Fruit fly (Drosophila melanogaster) whole organism, embryonic: ENCODE results near the gene CG6216.
A peak's percentile ranks its signal among the peaks of the same experiment; 100 is the strongest.

ENCODE experiments used
- Antp ChIP-seq: fragments of 200-800 bp; sonication (Bioruptor generic); optimal IDR thresholded peaks from 3 replicates; lab custom pipeline; 2016; ENCODE audit warnings: missing biosample characterization, missing genetic modification characterization
- Bgb ChIP-seq: fragments of 200-800 bp; sonication (Bioruptor generic); IDR thresholded peaks from 2 replicates; pipeline ENCODE4 v1.3.6; 2022; ENCODE audit warnings: missing biosample characterization, missing genetic modification characterization; ENCODE audit not compliant: partially characterized antibody
- CG10366 ChIP-seq: fragments of 200-800 bp; sonication (Bioruptor generic); IDR thresholded peaks from 2 replicates; pipeline ENCODE4 v1.3.6; 2022; ENCODE audit warnings: missing biosample characterization, missing genetic modification characterization
- CG11456 ChIP-seq: fragments of 200-800 bp; sonication (Bioruptor generic); IDR thresholded peaks from 3 replicates; pipeline ENCODE4 v1.3.6; 2022; ENCODE audit warnings: missing biosample characterization, missing genetic modification characterization
- CG12659 ChIP-seq: fragments of 200-800 bp; sonication (Bioruptor generic); optimal IDR thresholded peaks from 3 replicates; lab custom pipeline; 2017; ENCODE audit warnings: mild to moderate bottlenecking, missing biosample characterization, missing genetic modification reagents, missing genetic modification characterization
- CG12769 ChIP-seq: fragments of 200-800 bp; sonication (Bioruptor generic); optimal IDR thresholded peaks from 2 replicates; lab custom pipeline; 2019; ENCODE audit warnings: missing biosample characterization, mild to moderate bottlenecking, missing genetic modification characterization, moderate library complexity
- CG13624 ChIP-seq: fragments of 200-800 bp; sonication (Bioruptor generic); optimal IDR thresholded peaks from 2 replicates; lab custom pipeline; 2016; ENCODE audit warnings: missing biosample characterization, missing genetic modification characterization
- CG16863 ChIP-seq: fragments of 200-800 bp; sonication (Bioruptor generic); optimal IDR thresholded peaks from 3 replicates; lab custom pipeline; 2016; ENCODE audit warnings: missing biosample characterization, missing genetic modification characterization
- CG17385 ChIP-seq: fragments of 200-800 bp; sonication (Bioruptor generic); optimal IDR thresholded peaks from 3 replicates; lab custom pipeline; 2018; ENCODE audit warnings: missing biosample characterization, mild to moderate bottlenecking, missing genetic modification characterization
- CG17568 ChIP-seq: fragments of 200-800 bp; sonication (Bioruptor generic); optimal IDR thresholded peaks from 2 replicates; lab custom pipeline; 2018; ENCODE audit warnings: missing biosample characterization, mild to moderate bottlenecking, missing genetic modification characterization, moderate library complexity
- CG17802 ChIP-seq: fragments of 200-800 bp; sonication (Bioruptor generic); optimal IDR thresholded peaks from 2 replicates; lab custom pipeline; 2018; ENCODE audit warnings: missing biosample characterization, mild to moderate bottlenecking, missing genetic modification characterization, moderate library complexity
- CG3163 ChIP-seq: fragments of 200-800 bp; sonication (Bioruptor generic); optimal IDR thresholded peaks from 3 replicates; lab custom pipeline; 2016; ENCODE audit warnings: missing biosample characterization, missing genetic modification characterization
- CG4707 ChIP-seq: fragments of 200-800 bp; sonication (Bioruptor generic); optimal IDR thresholded peaks from 2 replicates; lab custom pipeline; 2018; ENCODE audit warnings: missing biosample characterization, mild to moderate bottlenecking, missing genetic modification characterization, moderate library complexity
- CG5245 ChIP-seq: fragments of 200-800 bp; sonication (Bioruptor generic); optimal IDR thresholded peaks from 3 replicates; lab custom pipeline; 2016; ENCODE audit warnings: missing biosample characterization, missing genetic modification characterization
- CG6654 ChIP-seq: fragments of 200-800 bp; sonication (Bioruptor generic); optimal IDR thresholded peaks from 2 replicates; lab custom pipeline; 2017; ENCODE audit warnings: missing biosample characterization, mild to moderate bottlenecking, missing genetic modification characterization
- CG8478 ChIP-seq: fragments of >200 bp; optimal IDR thresholded peaks from 2 replicates; lab custom pipeline; 2018
- CG9215 ChIP-seq: fragments of 200-800 bp; sonication (Bioruptor generic); IDR thresholded peaks from 2 replicates; pipeline ENCODE4 v1.3.6; 2022; ENCODE audit warnings: missing biosample characterization, missing genetic modification characterization
- CG9437 ChIP-seq: fragments of 200-800 bp; sonication (Bioruptor generic); optimal IDR thresholded peaks from 2 replicates; lab custom pipeline; 2018; ENCODE audit warnings: missing biosample characterization, mild to moderate bottlenecking, missing genetic modification characterization
- CG9932 ChIP-seq: fragments of 200-800 bp; sonication (Bioruptor generic); IDR thresholded peaks from 2 replicates; pipeline ENCODE4 v1.3.6; 2022; ENCODE audit warnings: missing biosample characterization, missing genetic modification characterization
- D ChIP-seq, 2 experiments: fragments of 200-800 bp in 1 of 2; fragments of >200 bp in 1 of 2; sonication (Bioruptor generic) in 1 of 2; optimal IDR thresholded peaks; 2 replicates in 1 of 2; 3 replicates in 1 of 2; lab custom pipeline; 2017; ENCODE audit warnings: mild to moderate bottlenecking in 1 of 2, missing biosample characterization in 1 of 2, missing genetic modification characterization in 1 of 2, missing genetic modification reagents in 1 of 2
- Drgx ChIP-seq: fragments of 200-800 bp; sonication (Bioruptor generic); IDR thresholded peaks from 2 replicates; pipeline ENCODE4 v1.3.6; 2022; ENCODE audit warnings: missing biosample characterization, missing genetic modification characterization
- Elba2 ChIP-seq: fragments of 200-800 bp; sonication (Bioruptor generic); optimal IDR thresholded peaks from 3 replicates; lab custom pipeline; 2016; ENCODE audit warnings: missing biosample characterization, missing genetic modification characterization
- Fer1 ChIP-seq: fragments of 200-800 bp; sonication (Bioruptor generic); optimal IDR thresholded peaks from 2 replicates; lab custom pipeline; 2017; ENCODE audit warnings: missing biosample characterization, mild to moderate bottlenecking, missing genetic modification characterization
- Gsc ChIP-seq: fragments of 200-800 bp; sonication (Bioruptor generic); IDR thresholded peaks from 2 replicates; pipeline ENCODE4 v1.3.6; 2022; ENCODE audit warnings: missing biosample characterization, missing genetic modification characterization
- Gug ChIP-seq: fragments of 200-800 bp; sonication (Bioruptor generic); IDR thresholded peaks from 4 replicates; pipeline ENCODE4 v1.3.6; 2022; ENCODE audit warnings: missing biosample characterization, missing genetic modification characterization
- H15 ChIP-seq: fragments of 200-800 bp; sonication (Bioruptor generic); IDR thresholded peaks from 3 replicates; pipeline ENCODE4 v1.3.6; 2022; ENCODE audit warnings: missing biosample characterization, missing genetic modification characterization
- H2.0 ChIP-seq: fragments of 200-800 bp; sonication (Bioruptor generic); IDR thresholded peaks from 2 replicates; pipeline ENCODE4 v1.3.6; 2022; ENCODE audit warnings: missing biosample characterization, missing genetic modification characterization
- MBD-R2 ChIP-seq: fragments of 200-800 bp; sonication (Bioruptor generic); IDR thresholded peaks from 2 replicates; pipeline ENCODE4 v1.3.6; 2022; ENCODE audit warnings: missing biosample characterization, missing genetic modification characterization
- Med ChIP-seq: fragments of 200-800 bp; sonication (Bioruptor generic); peaks from one replicate; lab custom pipeline; 2016; ENCODE audit warnings: missing biosample characterization, missing genetic modification characterization, mild to moderate bottlenecking, inconsistent platforms, moderate library complexity
- Meics ChIP-seq: fragments of 200-800 bp; sonication (Bioruptor generic); optimal IDR thresholded peaks from 2 replicates; lab custom pipeline; 2017; ENCODE audit warnings: missing biosample characterization, mild to moderate bottlenecking, missing genetic modification characterization
- Mrtf ChIP-seq: fragments of 200-800 bp; sonication (Bioruptor generic); IDR thresholded peaks from 3 replicates; pipeline ENCODE4 v1.3.6; 2022; ENCODE audit warnings: missing biosample characterization, missing genetic modification characterization
- Taf1 ChIP-seq: fragments of 200-800 bp; sonication (Bioruptor generic); IDR thresholded peaks from 2 replicates; pipeline ENCODE4 v1.3.6; 2022; ENCODE audit warnings: missing biosample characterization, missing genetic modification characterization
- Xbp1 ChIP-seq: fragments of 200-800 bp; sonication (Bioruptor generic); optimal IDR thresholded peaks from 3 replicates; lab custom pipeline; 2016; ENCODE audit warnings: missing biosample characterization, mild to moderate bottlenecking, missing genetic modification characterization
- az2 ChIP-seq: fragments of 200-800 bp; sonication (Bioruptor generic); optimal IDR thresholded peaks from 3 replicates; lab custom pipeline; 2016; ENCODE audit warnings: missing biosample characterization, missing genetic modification characterization
- chinmo ChIP-seq: fragments of 200-800 bp; sonication (Bioruptor generic); IDR thresholded peaks from 4 replicates; pipeline ENCODE4 v1.3.6; 2022; ENCODE audit warnings: missing biosample characterization, missing genetic modification characterization; ENCODE audit not compliant: partially characterized antibody
- ci ChIP-seq: fragments of 200-800 bp; sonication (Bioruptor generic); IDR thresholded peaks from 3 replicates; pipeline ENCODE4 v1.3.6; 2022; ENCODE audit warnings: missing biosample characterization, missing genetic modification characterization
- crol ChIP-seq: fragments of 200-800 bp; sonication (Bioruptor generic); IDR thresholded peaks from 2 replicates; pipeline ENCODE4 v1.3.6; 2022; ENCODE audit warnings: missing biosample characterization, missing genetic modification characterization
- disco-r ChIP-seq: fragments of 200-800 bp; sonication (Bioruptor generic); optimal IDR thresholded peaks from 2 replicates; lab custom pipeline; 2016; ENCODE audit warnings: missing biosample characterization, missing genetic modification characterization
- dysf ChIP-seq: fragments of 200-800 bp; sonication (Bioruptor generic); IDR thresholded peaks from 3 replicates; pipeline ENCODE4 v1.3.6; 2022; ENCODE audit warnings: missing biosample characterization, missing genetic modification characterization
- fd96Cb ChIP-seq: fragments of 200-800 bp; sonication (Bioruptor generic); optimal IDR thresholded peaks from 2 replicates; lab custom pipeline; 2018; ENCODE audit warnings: missing biosample characterization, mild to moderate bottlenecking, missing genetic modification characterization, moderate library complexity
- grau ChIP-seq: fragments of 200-800 bp; optimal IDR thresholded peaks from 3 replicates; lab custom pipeline; 2019; ENCODE audit warnings: missing biosample characterization, mild to moderate bottlenecking, missing genetic modification characterization, moderate library complexity
- jumu ChIP-seq: fragments of 200-800 bp; sonication (Bioruptor generic); optimal IDR thresholded peaks from 3 replicates; lab custom pipeline; 2016; ENCODE audit warnings: missing biosample characterization, missing genetic modification characterization
- kah ChIP-seq: fragments of 200-800 bp; sonication (Bioruptor generic); optimal IDR thresholded peaks from 2 replicates; lab custom pipeline; 2018; ENCODE audit warnings: missing biosample characterization, mild to moderate bottlenecking, missing genetic modification characterization
- lmd ChIP-seq: fragments of 200-800 bp; sonication (Bioruptor generic); IDR thresholded peaks from 2 replicates; pipeline ENCODE4 v1.3.6; 2022; ENCODE audit warnings: missing biosample characterization, missing genetic modification characterization
- pan ChIP-seq, 4 experiments: fragments of >200 bp in 3 of 4; fragments of 200-800 bp in 1 of 4; sonication (Bioruptor generic) in 1 of 4; optimal IDR thresholded peaks in 3 of 4; IDR thresholded peaks in 1 of 4; 2 replicates each; pipeline versions ENCODE4 v1.3.6 to Lab custom; 2017 to 2022; ENCODE audit warnings: missing biosample characterization in 2 of 4, missing genetic modification characterization in 2 of 4, mixed read lengths in 1 of 4
- salm ChIP-seq: fragments of 200-800 bp; sonication (Bioruptor generic); optimal IDR thresholded peaks from 2 replicates; lab custom pipeline; 2018; ENCODE audit warnings: missing biosample characterization, mild to moderate bottlenecking, missing genetic modification characterization
- sd ChIP-seq: fragments of 200-800 bp; sonication (Bioruptor generic); optimal IDR thresholded peaks from 3 replicates; lab custom pipeline; 2018; ENCODE audit warnings: missing biosample characterization, mild to moderate bottlenecking, missing genetic modification characterization, moderate library complexity
- sim ChIP-seq: fragments of 200-800 bp; sonication (Bioruptor generic); IDR thresholded peaks from 2 replicates; pipeline ENCODE4 v1.3.6; 2022; ENCODE audit warnings: missing biosample characterization, missing genetic modification characterization
- tgo ChIP-seq: fragments of 200-800 bp; sonication (Bioruptor generic); IDR thresholded peaks from 3 replicates; pipeline ENCODE4 v1.3.6; 2022; ENCODE audit warnings: missing biosample characterization, missing genetic modification characterization

CG6216 gene

dm6 chr3L:11119901-11120418 is 30.6 kb downstream of the CG6216 start (continued):
- TF ChIP-seq Bgb (GFP tag; lab: Robert Waterston, UW) (no peak; the same call in 1 of the 2 replicates), CG5245 (GFP tag; lab: Kevin White, UChicago) (no peak), salm (tag; lab: Kevin White, UChicago) (no peak), CG16863 (GFP tag; lab: Kevin White, UChicago) (no peak), sim (GFP tag; lab: Robert Waterston, UW) (no peak), CG6654 (GFP tag; lab: Kevin White, UChicago) (no peak), ci (no peak; the same call in 2 of the 3 replicates), CG9437 (no peak), pan (optimal IDR thresholded peaks at IDR 0.05; lab: Kevin White, UChicago) (no peak), pan (GFP tag; optimal IDR thresholded peaks at IDR 0.05 in 1 of 2, IDR thresholded peaks at IDR 0.05 in 1 of 2) (no peak), grau (no peak), CG8478 (lab: Kevin White, UChicago) (peak; percentile 88), CG12769 (tag; lab: Kevin White, UChicago) (peak; percentile 83), CG3163 (GFP tag; lab: Kevin White, UChicago) (peak; percentile 65), CG4707 (GFP tag; lab: Kevin White, UChicago) (peak; percentile 3), CG10366 (GFP tag; lab: Robert Waterston, UW) (no peak), CG17385 (GFP tag; lab: Kevin White, UChicago) (no peak), Elba2 (GFP tag; lab: Kevin White, UChicago) (peak; percentile 51), CG12659 (GFP tag; lab: Kevin White, UChicago) (no peak), CG17802 (tag; lab: Kevin White, UChicago) (no peak), disco-r (GFP tag; lab: Kevin White, UChicago) (no peak), Fer1 (GFP tag; lab: Kevin White, UChicago) (peak; percentile 80), Taf1 (GFP tag; lab: Robert Waterston, UW) (no peak), Gsc (no peak), D (optimal IDR thresholded peaks at IDR 0.05; lab: Kevin White, UChicago) (peak; percentile 27), D (GFP tag; optimal IDR thresholded peaks at IDR 0.05; lab: Kevin White, UChicago) (no peak), H15 (GFP tag; lab: Robert Waterston, UW) (no peak), kah (GFP tag; lab: Kevin White, UChicago) (peak; percentile 60)

dm6 chr3L:11119396-11119900 is 31.1 kb downstream of the CG6216 start:
- peak; percentile 5 for TF ChIP-seq grau
- TF ChIP-seq Gug: peak; percentile 40; the same call in 1 of the 4 replicates
- 0 out of 3 replicates have a peak, but pooled peaks have one; percentile 28 for TF ChIP-seq Mrtf (GFP tag; lab: Robert Waterston, UW)
- TF ChIP-seq CG11456 (GFP tag; lab: Robert Waterston, UW): 0 out of 3 replicates have a peak, but pooled peaks have one; percentile 70
- TF ChIP-seq CG9932 (GFP tag; lab: Robert Waterston, UW): peak; percentile 59
- no peak for TF ChIP-seq fd96Cb (tag; lab: Kevin White, UChicago)
- TF ChIP-seq crol (GFP tag; lab: Robert Waterston, UW): peak; percentile 77
- no peak for TF ChIP-seq az2 (GFP tag; lab: Kevin White, UChicago)
- TF ChIP-seq H2.0 (GFP tag; lab: Robert Waterston, UW): peak; percentile 5; the same call in 1 of the 2 replicates
- peak; percentile 58 for TF ChIP-seq Med (GFP tag; lab: Kevin White, UChicago)
- no peak for TF ChIP-seq sd (tag; lab: Kevin White, UChicago)
- TF ChIP-seq Antp (GFP tag; lab: Kevin White, UChicago): peak; percentile 29
- TF ChIP-seq Meics (GFP tag; lab: Kevin White, UChicago): no peak
- TF ChIP-seq chinmo (GFP tag; lab: Robert Waterston, UW): peak; percentile 82; the same call in 2 of the 4 replicates
- TF ChIP-seq CG17568 (GFP tag; lab: Kevin White, UChicago): peak; percentile 61
- peak; percentile 14 for TF ChIP-seq Xbp1 (GFP tag; lab: Kevin White, UChicago)
- peak; percentile 84 for TF ChIP-seq CG9215
- 0 out of 2 replicates have a peak, but pooled peaks have one; percentile 13 for TF ChIP-seq MBD-R2 (GFP tag; lab: Robert Waterston, UW)
- peak; percentile 33; the same call in 1 of the 2 replicates for TF ChIP-seq Drgx (GFP tag; lab: Robert Waterston, UW)
- TF ChIP-seq jumu: no peak
- TF ChIP-seq lmd (GFP tag; lab: Robert Waterston, UW): peak; percentile 45
- TF ChIP-seq tgo (GFP tag; lab: Robert Waterston, UW): peak; percentile 23; the same call in 1 of the 3 replicates
- TF ChIP-seq CG13624 (GFP tag; lab: Kevin White, UChicago): no peak
- peak; percentile 38; the same call in 1 of the 3 replicates for TF ChIP-seq dysf (GFP tag; lab: Robert Waterston, UW)
